Fruit fly (Drosophila melanogaster): Measurements from ENCODE around the gene CG16863.

The CG16863 gene

dm6 chr2L:13778648-13779047, 12.1 kb upstream of the CG16863 start (continued):
- TF ChIP-seq Deaf1 (tag; optimal IDR thresholded peaks at IDR 0.05) (peak; percentile 40), sug (tag; optimal IDR thresholded peaks at IDR 0.05) (no peak), repo (GFP tag; optimal IDR thresholded peaks at IDR 0.05) (peak; percentile 23), CG31365 (tag; optimal IDR thresholded peaks at IDR 0.05) (no peak), CG32532 (GFP tag; IDR thresholded peaks at IDR 0.05) (peak; percentile 48), CG7786 (GFP tag; optimal IDR thresholded peaks at IDR 0.05) (peak; percentile 6), bab2 (GFP tag; optimal IDR thresholded peaks at IDR 0.05) (peak; percentile 51), run (tag; optimal IDR thresholded peaks at IDR 0.05) (peak; percentile 59), CG4730 (GFP tag; IDR thresholded peaks at IDR 0.05) (peak; percentile 26; the same call in 1 of the 2 replicates), CG8924 (tag; optimal IDR thresholded peaks at IDR 0.05) (peak; percentile 81), CG1603 (tag; optimal IDR thresholded peaks at IDR 0.05) (peak; percentile 35), CG14441 (GFP tag; IDR thresholded peaks at IDR 0.05) (peak; percentile 20; the same call in 1 of the 2 replicates), CG11504 (tag; optimal IDR thresholded peaks at IDR 0.05) (peak; percentile 88), tna (GFP tag; IDR thresholded peaks at IDR 0.05; ENCODE audit: partially characterized antibody) (no peak), CG43689 (GFP tag; IDR thresholded peaks at IDR 0.05) (0 out of 2 replicates have a peak, but pooled peaks have one; percentile 14), chif (GFP tag; optimal IDR thresholded peaks at IDR 0.05) (peak; percentile 33 to 44), eyg (GFP tag; optimal IDR thresholded peaks at IDR 0.05) (peak; percentile 54), Hmr (GFP tag; optimal IDR thresholded peaks at IDR 0.05) (peak; percentile 77), CG3281 (GFP tag; optimal IDR thresholded peaks at IDR 0.05) (peak; percentile 52), Ssrp (tag; optimal IDR thresholded peaks at IDR 0.05) (peak; percentile 66), rib (GFP tag; IDR thresholded peaks at IDR 0.05) (no peak), CG7987 (GFP tag; optimal IDR thresholded peaks at IDR 0.05) (no peak), CG3847 (GFP tag; IDR thresholded peaks at IDR 0.05) (peak; percentile 70), Dip2 (GFP tag; IDR thresholded peaks at IDR 0.05) (no peak), CG9727 (GFP tag; optimal IDR thresholded peaks at IDR 0.05) (peak; percentile 61), CG10654 (GFP tag; optimal IDR thresholded peaks at IDR 0.05) (peak; percentile 36), CG11247 (GFP tag; IDR thresholded peaks at IDR 0.05) (peak; percentile 47), CG12104 (GFP tag; optimal IDR thresholded peaks at IDR 0.05) (peak; percentile 51), CG10431 (GFP tag; optimal IDR thresholded peaks at IDR 0.05) (peak; percentile 30), CG15269 (tag; optimal IDR thresholded peaks at IDR 0.05) (peak; percentile 77), CG14710 (tag; optimal IDR thresholded peaks at IDR 0.05) (peak; percentile 1), ci (GFP tag; IDR thresholded peaks at IDR 0.05) (peak; percentile 57; the same call in 1 of the 3 replicates), CoRest (tag; optimal IDR thresholded peaks at IDR 0.05) (peak; percentile 82), Vsx1 (GFP tag; optimal IDR thresholded peaks at IDR 0.05) (peak; percentile 30), H15 (GFP tag; IDR thresholded peaks at IDR 0.05) (no peak), CG4854 (GFP tag; optimal IDR thresholded peaks at IDR 0.05) (peak; percentile 43), unpg (GFP tag; optimal IDR thresholded peaks at IDR 0.05) (peak; percentile 65), Oli (tag; optimal IDR thresholded peaks at IDR 0.05) (peak; percentile 82), CG9817 (tag; optimal IDR thresholded peaks at IDR 0.05) (peak; percentile 41), CG12236 (GFP tag; optimal IDR thresholded peaks at IDR 0.05) (peak; percentile 13), Hr3 (GFP tag; optimal IDR thresholded peaks at IDR 0.05) (peak; percentile 51), vfl (GFP tag; optimal IDR thresholded peaks at IDR 0.05) (no peak), HHEX (GFP tag; optimal IDR thresholded peaks at IDR 0.05) (peak; percentile 54), CG1024 (GFP tag; IDR thresholded peaks at IDR 0.05) (no peak; the same call in 1 of the 2 replicates), Gug (GFP tag; IDR thresholded peaks at IDR 0.05) (0 out of 4 replicates have a peak, but pooled peaks have one; percentile 19), CG7271 (tag; optimal IDR thresholded peaks at IDR 0.05) (no peak), Sry-δ (GFP tag; optimal IDR thresholded peaks at IDR 0.05) (peak; percentile 9), CG12155 (GFP tag; optimal IDR thresholded peaks at IDR 0.05) (peak; percentile 6), CG10147 (GFP tag; optimal IDR thresholded peaks at IDR 0.05) (peak; percentile 50), Antp (GFP tag; optimal IDR thresholded peaks at IDR 0.05) (peak; percentile 19), CG18476 (GFP tag; optimal IDR thresholded peaks at IDR 0.05) (peak; percentile 54)

All from whole organism, embryonic.